Fruit fly (Drosophila melanogaster): ENCODE measurements around the gene wac.

Gene wac

DNA sequence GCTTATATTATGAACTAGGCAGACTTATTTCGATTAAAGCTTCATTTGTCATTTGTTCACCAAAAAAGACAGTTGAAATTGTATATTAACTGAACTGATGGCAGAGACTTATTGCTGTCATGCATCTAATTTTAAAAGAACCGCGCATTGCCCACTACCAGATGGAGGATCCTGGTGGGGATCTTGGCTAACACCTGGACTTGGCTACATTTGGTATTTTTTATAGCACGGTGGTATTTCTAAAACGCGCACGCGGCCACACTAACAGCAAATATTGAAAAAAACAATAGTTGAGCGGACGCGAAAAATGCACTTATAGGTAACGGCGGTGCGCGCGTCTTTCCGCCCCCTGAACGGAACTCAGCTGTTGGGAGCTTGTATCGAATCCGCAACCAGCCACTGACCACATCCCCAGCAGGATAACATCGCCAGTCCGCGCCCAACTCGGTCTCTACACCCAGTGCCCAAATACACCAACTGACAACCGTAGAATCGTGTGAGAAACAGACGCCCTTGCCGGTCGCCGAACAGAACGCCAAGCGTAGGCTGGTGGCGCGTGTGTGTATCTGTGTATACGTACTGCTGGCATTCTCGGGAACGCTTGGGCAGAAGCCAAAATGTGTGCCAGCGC lies 34.3 kb downstream of the wac start (continued):
- TF ChIP-seq gcm (GFP tag; optimal IDR thresholded peaks at IDR 0.05) (no peak), Nf-YC (tag; optimal IDR thresholded peaks at IDR 0.05) (peak; percentile 11), pnt (GFP tag; optimal IDR thresholded peaks at IDR 0.05) (no peak), BEAF-32 (GFP tag; optimal IDR thresholded peaks at IDR 0.05) (peak; percentile 47), MESR4 (GFP tag; optimal IDR thresholded peaks at IDR 0.05) (peak; percentile 82), Hr51 (GFP tag; optimal IDR thresholded peaks at IDR 0.05) (peak in 1 of 2 experiments; percentile 17), sr (GFP tag; IDR thresholded peaks at IDR 0.05) (peak; percentile 60; the same call in 2 of the 3 replicates), CG33213 (GFP tag; optimal IDR thresholded peaks at IDR 0.05) (peak; percentile 51), CG14014 (GFP tag; IDR thresholded peaks at IDR 0.05) (peak; percentile 31; the same call in 1 of the 2 replicates), Side (GFP tag; optimal IDR thresholded peaks at IDR 0.05) (peak; percentile 3), CG7928 (GFP tag; optimal IDR thresholded peaks at IDR 0.05) (peak; percentile 16), CG10209 (GFP tag; optimal IDR thresholded peaks at IDR 0.05) (peak; percentile 10), Jarid2 (GFP tag; optimal IDR thresholded peaks at IDR 0.05) (peak; percentile 66), CG2199 (GFP tag; IDR thresholded peaks at IDR 0.05) (peak; percentile 25; the same call in 1 of the 3 replicates), Fer2 (tag; optimal IDR thresholded peaks at IDR 0.05) (no peak), Meics (GFP tag; optimal IDR thresholded peaks at IDR 0.05) (no peak), ap (GFP tag; IDR thresholded peaks at IDR 0.05) (no peak), CG2712 (tag; optimal IDR thresholded peaks at IDR 0.05) (peak; percentile 38), h (optimal IDR thresholded peaks at IDR 0.05) (no peak), twi (tag; optimal IDR thresholded peaks at IDR 0.05) (peak; percentile 52), CG13624 (GFP tag; optimal IDR thresholded peaks at IDR 0.05) (peak; percentile 28), CG6689 (GFP tag; IDR thresholded peaks at IDR 0.05) (0 out of 2 replicates have a peak, but pooled peaks have one; percentile 27), CG13287 (GFP tag; IDR thresholded peaks at IDR 0.05; ENCODE audit: partially characterized antibody) (peak; percentile 24; the same call in 1 of the 2 replicates), zfh1 (GFP tag; IDR thresholded peaks at IDR 0.05) (0 out of 3 replicates have a peak, but pooled peaks have one; percentile 24), pzg (GFP tag; optimal IDR thresholded peaks at IDR 0.05) (peak; percentile 93), eyg (GFP tag; optimal IDR thresholded peaks at IDR 0.05) (no peak), CG12769 (tag; optimal IDR thresholded peaks at IDR 0.05) (peak; percentile 86), Hmr (GFP tag; optimal IDR thresholded peaks at IDR 0.05) (peak; percentile 48), unc-4 (GFP tag; IDR thresholded peaks at IDR 0.05; ENCODE audit: partially characterized antibody) (0 out of 2 replicates have a peak, but pooled peaks have one; percentile 31), br (optimal IDR thresholded peaks at IDR 0.05) (no peak), HmgD (GFP tag; optimal IDR thresholded peaks at IDR 0.05) (peak; percentile 16), scrt (GFP tag; optimal IDR thresholded peaks at IDR 0.05) (peak; percentile 9), CG7987 (GFP tag; optimal IDR thresholded peaks at IDR 0.05) (peak; percentile 38), gro (GFP tag; optimal IDR thresholded peaks at IDR 0.05) (peak; percentile 46), CG34422 (GFP tag; IDR thresholded peaks at IDR 0.05) (peak; percentile 83; the same call in 1 of the 3 replicates), fu2 (GFP tag; optimal IDR thresholded peaks at IDR 0.05) (no peak), E2f2 (GFP tag; IDR thresholded peaks at IDR 0.05) (peak; percentile 96), Med (GFP tag) (peak; percentile 79), Bdp1 (GFP tag; optimal IDR thresholded peaks at IDR 0.05) (no peak), CG8924 (tag; optimal IDR thresholded peaks at IDR 0.05) (peak; percentile 63), Hr78 (GFP tag; optimal IDR thresholded peaks at IDR 0.05) (peak in 1 of 2 experiments; percentile 98), chinmo (GFP tag; IDR thresholded peaks at IDR 0.05; ENCODE audit: partially characterized antibody) (peak; percentile 81; the same call in 2 of the 4 replicates), lilli (GFP tag; optimal IDR thresholded peaks at IDR 0.05) (no peak), Sin3A (optimal IDR thresholded peaks at IDR 0.05) (peak; percentile 62), YL-1 (GFP tag; optimal IDR thresholded peaks at IDR 0.05) (peak; percentile 68), CG1233 (GFP tag; optimal IDR thresholded peaks at IDR 0.05) (peak; percentile 25), CG3838 (GFP tag; optimal IDR thresholded peaks at IDR 0.05) (no peak), chm (GFP tag; IDR thresholded peaks at IDR 0.05) (peak; percentile 64; the same call in 1 of the 2 replicates), CG32532 (GFP tag; IDR thresholded peaks at IDR 0.05) (peak; percentile 9; the same call in 1 of the 2 replicates)

All from whole organism, embryonic.